Worm (Caenorhabditis elegans): Measurements from ENCODE around the gene end-3.

DNA sequence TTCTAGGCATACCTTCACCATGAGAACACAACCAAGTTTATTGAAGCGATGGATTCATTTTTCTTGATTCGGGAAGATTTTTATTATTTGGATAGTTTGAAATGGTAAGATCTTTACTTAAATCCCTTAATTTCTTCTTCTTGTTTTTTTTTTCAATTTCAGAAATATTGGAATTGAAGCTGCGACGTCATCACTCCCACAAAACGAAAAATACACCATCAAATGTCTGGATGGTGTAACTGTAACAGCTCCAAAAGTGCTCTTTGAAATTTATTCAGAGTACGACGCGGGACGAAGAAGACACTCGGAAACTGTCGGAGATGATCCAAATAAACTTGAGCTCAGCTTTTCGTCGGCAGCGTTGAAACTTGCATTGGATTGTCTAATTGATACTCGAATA lies 49.9 kb downstream of the end-3 start, which contains the start of gene D1086.21:
- TF ChIP-seq C17E4.6 (GFP tag; IDR thresholded peaks at IDR 0.05) (no peak), sdz-38 (tag; optimal IDR thresholded peaks at IDR 0.05) (no peak), nhr-179 (tag; optimal IDR thresholded peaks at IDR 0.05) (no peak), F49E8.2 (tag; optimal IDR thresholded peaks at IDR 0.05; ENCODE audit: insufficient read depth) (no peak), B0336.3 (GFP tag; IDR thresholded peaks at IDR 0.05) (no peak), unc-62 (GFP tag; optimal IDR thresholded peaks at IDR 0.05) (no peak), ekl-4 (GFP tag; IDR thresholded peaks at IDR 0.05) (no peak)

All from whole organism, young adult.